Worm (Caenorhabditis elegans): ENCODE results near the gene gipc-1.

gipc-1 gene

ce11 chrIII:4856992-4857391, 13.6 kb upstream of the gipc-1 start:
- no peak for TF ChIP-seq mel-28 (tag; optimal IDR thresholded peaks at IDR 0.05; ENCODE audit: borderline replicate concordance)
- no peak for TF ChIP-seq lag-1 (GFP tag; IDR thresholded peaks at IDR 0.05)
- TF ChIP-seq Y53F4B.3 (GFP tag; IDR thresholded peaks at IDR 0.05), result no peak
- TF ChIP-seq ztf-26 (tag; optimal IDR thresholded peaks at IDR 0.05), result no peak
- no peak for TF ChIP-seq F39B2.1 (GFP tag; IDR thresholded peaks at IDR 0.05)
- no peak for TF ChIP-seq him-1 (tag; optimal IDR thresholded peaks at IDR 0.05)
- no peak for TF ChIP-seq egrh-3 (GFP tag; IDR thresholded peaks at IDR 0.05)
- TF ChIP-seq dox-1 (GFP tag; IDR thresholded peaks at IDR 0.05), result no peak
- TF ChIP-seq Y56A3A.18 (GFP tag; IDR thresholded peaks at IDR 0.05), result no peak
- no peak for TF ChIP-seq cebp-2 (GFP tag; IDR thresholded peaks at IDR 0.05)
- TF ChIP-seq B0261.1 (tag; optimal IDR thresholded peaks at IDR 0.05), result no peak
- TF ChIP-seq attf-3 (GFP tag; conservative IDR thresholded peaks at IDR 0.05), result no peak
- TF ChIP-seq lin-54 (GFP tag; optimal IDR thresholded peaks at IDR 0.05), result no peak
- no peak for TF ChIP-seq F57C9.4 (tag; optimal IDR thresholded peaks at IDR 0.05)
- TF ChIP-seq B0336.3 (GFP tag; IDR thresholded peaks at IDR 0.05), result no peak
- no peak for TF ChIP-seq lsl-1 (GFP tag; optimal IDR thresholded peaks at IDR 0.05)
- TF ChIP-seq hmg-20 (GFP tag; IDR thresholded peaks at IDR 0.05), result no peak
- no peak for TF ChIP-seq F33H1.4 (GFP tag; IDR thresholded peaks at IDR 0.05)

- no peak for TF ChIP-seq hmg-20 (GFP tag; IDR thresholded peaks at IDR 0.05)
- no peak for TF ChIP-seq rec-8 (tag; optimal IDR thresholded peaks at IDR 0.05)
- no peak for TF ChIP-seq ztf-3 (GFP tag; optimal IDR thresholded peaks at IDR 0.05)
Observed at ce11 chrIII:4859039-4859438, 11.5 kb upstream of the gipc-1 start, which contains the start of gene C35D10.6. TSS of gene C35D10.6 (plus strand) at chrIII:4859339.

ce11 chrIII:4861744-4862401, 8.7 kb upstream of the gipc-1 start, which contains the start of the genes C35D10.10 and C35D10.5:
TSS of gene C35D10.10 (minus strand) at chrIII:4861794.
TSS of gene C35D10.5 (plus strand) at chrIII:4862351.
- TF ChIP-seq rec-8 (tag; optimal IDR thresholded peaks at IDR 0.05), result peak in 1 of 2 experiments; percentile 20
- no peak for TF ChIP-seq mxl-1 (tag; optimal IDR thresholded peaks at IDR 0.05)
- TF ChIP-seq unc-130 (GFP tag; optimal IDR thresholded peaks at IDR 0.05), result peak; percentile 10

ce11 chrIII:4863127-4863526, 7.5 kb upstream of the gipc-1 start, which contains the start of gene coq-8:
TSS of gene coq-8 (plus strand) at chrIII:4863427.
- no peak for TF ChIP-seq attf-5 (GFP tag; optimal IDR thresholded peaks at IDR 0.05)
- no peak for TF ChIP-seq nhr-179 (tag; optimal IDR thresholded peaks at IDR 0.05)
- no peak for TF ChIP-seq xnd-1 (tag; optimal IDR thresholded peaks at IDR 0.05)
- TF ChIP-seq ccch-3 (GFP tag; optimal IDR thresholded peaks at IDR 0.05), result no peak
- TF ChIP-seq attf-6 (GFP tag; IDR thresholded peaks at IDR 0.05), result no peak
- TF ChIP-seq ceh-58 (GFP tag; IDR thresholded peaks at IDR 0.05), result no peak
- TF ChIP-seq nfya-2 (GFP tag; IDR thresholded peaks at IDR 0.05), result no peak
- TF ChIP-seq pha-4 (tag; optimal IDR thresholded peaks at IDR 0.05), result no peak
- no peak for TF ChIP-seq zfh-2 (GFP tag; conservative IDR thresholded peaks at IDR 0.05)
- TF ChIP-seq F23B12.7 (tag; optimal IDR thresholded peaks at IDR 0.05; ENCODE audit: insufficient read depth), result no peak
- no peak for TF ChIP-seq hsf-1 (GFP tag; IDR thresholded peaks at IDR 0.05)
- no peak for TF ChIP-seq snpc-1.3 (tag; optimal IDR thresholded peaks at IDR 0.05; ENCODE audit: insufficient read depth)

All from whole organism, young adult.